Worm (Caenorhabditis elegans) whole organism, L4 larva: ENCODE measurements around the gene idpp-3.

Source experiments
- D1046.2 ChIP-seq: fragments of 200-800 bp; sonication (Bioruptor generic); IDR thresholded peaks from 2 replicates; pipeline ENCODE4 v1.3.6; 2022; ENCODE audit warnings: missing genetic modification characterization, missing compliant biosample characterization
- F26F4.8 ChIP-seq: fragments of 200-800 bp; sonication (Bioruptor generic); conservative IDR thresholded peaks from 2 replicates; pipeline ENCODE4 v1.3.6; 2022; ENCODE audit warnings: missing genetic modification characterization, missing compliant biosample characterization
- F37D6.2 ChIP-seq: sonication (generic microtip); optimal IDR thresholded peaks from 2 replicates; lab custom pipeline; 2016; ENCODE audit warnings: mild to moderate bottlenecking, missing genetic modification characterization, missing compliant biosample characterization
- F44E2.7 ChIP-seq: fragments of 200-800 bp; sonication (Bioruptor generic); IDR thresholded peaks from 2 replicates; pipeline ENCODE4 v2.1.2; 2022; ENCODE audit warnings: missing genetic modification characterization, missing compliant biosample characterization
- T26A8.4 ChIP-seq: fragments of 200-800 bp; sonication (Bioruptor generic); IDR thresholded peaks from 2 replicates; pipeline ENCODE4 v1.3.6; 2022; ENCODE audit warnings: missing genetic modification characterization, missing compliant biosample characterization
- Y5F2A.4 ChIP-seq: fragments of 200-800 bp; sonication (Bioruptor generic); optimal IDR thresholded peaks from 2 replicates; lab custom pipeline; 2018; ENCODE audit warnings: mild to moderate bottlenecking, missing genetic modification characterization, missing compliant biosample characterization
- ZK337.2 ChIP-seq: fragments of 200-800 bp; sonication (Bioruptor generic); IDR thresholded peaks from 2 replicates; pipeline ENCODE4 v1.3.6; 2022; ENCODE audit warnings: missing genetic modification reagents, missing genetic modification characterization, missing compliant biosample characterization
- aha-1 ChIP-seq: fragments of 150-350 bp; peaks from one replicate; lab custom pipeline; 2014; ENCODE audit warnings: missing biosample characterization, missing genetic modification characterization
- attf-4 ChIP-seq: sonication (generic microtip); optimal IDR thresholded peaks from 3 replicates; lab custom pipeline; 2017; ENCODE audit warnings: missing biosample characterization, missing genetic modification characterization
- ceh-32 ChIP-seq: sonication (generic microtip); optimal IDR thresholded peaks from 2 replicates; lab custom pipeline; 2016; ENCODE audit warnings: mild to moderate bottlenecking, missing genetic modification characterization, missing compliant biosample characterization; ENCODE audit not compliant: poor library complexity
- ces-1 ChIP-seq: fragments of 150-350 bp; sonication (generic microtip); optimal IDR thresholded peaks from 4 replicates; lab custom pipeline; 2014; ENCODE audit warnings: missing biosample characterization, missing genetic modification reagents, missing genetic modification characterization
- cey-2 ChIP-seq: sonication (generic microtip); optimal IDR thresholded peaks from 3 replicates; lab custom pipeline; 2017; ENCODE audit warnings: missing genetic modification characterization, mild to moderate bottlenecking, missing compliant biosample characterization, antibody characterized with exemption, borderline replicate concordance; ENCODE audit not compliant: insufficient read depth
- ctbp-1 ChIP-seq: fragments of 200-800 bp; sonication (Bioruptor generic); IDR thresholded peaks from 2 replicates; pipeline ENCODE4 v1.3.6; 2022; ENCODE audit warnings: missing genetic modification reagents, missing genetic modification characterization, missing compliant biosample characterization
- daf-12 ChIP-seq: fragments of 150-350 bp; optimal IDR thresholded peaks from 2 replicates; lab custom pipeline; 2014; ENCODE audit warnings: missing biosample characterization, missing genetic modification reagents, missing genetic modification characterization
- dmd-9 ChIP-seq: fragments of 200-800 bp; sonication (Bioruptor generic); IDR thresholded peaks from 2 replicates; pipeline ENCODE4 v1.3.6; 2022; ENCODE audit warnings: missing genetic modification reagents, missing genetic modification characterization, missing compliant biosample characterization
- dve-1 ChIP-seq: sonication (generic microtip); optimal IDR thresholded peaks from 2 replicates; lab custom pipeline; 2017; ENCODE audit warnings: antibody characterized with exemption, mild to moderate bottlenecking, missing genetic modification characterization, missing compliant biosample characterization; ENCODE audit not compliant: insufficient read depth
- hif-1 ChIP-seq, 2 experiments: sonication (generic microtip); optimal IDR thresholded peaks; 2 replicates each; lab custom pipeline; 2016 to 2017; ENCODE audit warnings: missing compliant biosample characterization in 2 of 2, missing genetic modification characterization in 2 of 2, missing genetic modification reagents in 2 of 2, missing genotype in 2 of 2, mild to moderate bottlenecking in 1 of 2
- jun-1 ChIP-seq: fragments of 150-350 bp; optimal IDR thresholded peaks from 2 replicates; lab custom pipeline; 2014; ENCODE audit warnings: missing biosample characterization, missing genetic modification reagents, missing genetic modification characterization
- lim-7 ChIP-seq: fragments of 200-800 bp; sonication (Bioruptor generic); IDR thresholded peaks from 2 replicates; pipeline ENCODE4 v1.3.6; 2022; ENCODE audit warnings: missing genetic modification characterization, missing compliant biosample characterization
- lin-1 ChIP-seq: fragments of 200-800 bp; sonication (Bioruptor generic); IDR thresholded peaks from 2 replicates; pipeline ENCODE4 v1.3.6; 2022; ENCODE audit warnings: missing genetic modification reagents, missing genetic modification characterization, missing compliant biosample characterization
- mdt-29 ChIP-seq: fragments of 200-800 bp; sonication (Bioruptor generic); IDR thresholded peaks from 2 replicates; pipeline ENCODE4 v1.3.6; 2022; ENCODE audit warnings: missing genetic modification reagents, missing genetic modification characterization, missing compliant biosample characterization
- mes-2 ChIP-seq: sonication (generic microtip); optimal IDR thresholded peaks from 2 replicates; lab custom pipeline; 2016; ENCODE audit warnings: missing genotype, mild to moderate bottlenecking, missing genetic modification characterization, missing compliant biosample characterization; ENCODE audit not compliant: poor library complexity, severe bottlenecking
- nhr-41 ChIP-seq: fragments of 200-800 bp; sonication (Bioruptor generic); IDR thresholded peaks from 2 replicates; pipeline ENCODE4 v1.3.6; 2022; ENCODE audit warnings: missing genetic modification reagents, missing genetic modification characterization, missing compliant biosample characterization
- nhr-6 ChIP-seq: fragments of 150-350 bp; optimal IDR thresholded peaks from 2 replicates; lab custom pipeline; 2014; ENCODE audit warnings: missing biosample characterization, missing genetic modification characterization
- nhr-76 ChIP-seq: fragments of 150-350 bp; optimal IDR thresholded peaks from 2 replicates; lab custom pipeline; 2014; ENCODE audit warnings: missing biosample characterization, missing genetic modification characterization
- pha-4 ChIP-seq, 2 experiments: fragments of 150-350 bp in 1 of 2; fragments of 200-800 bp in 1 of 2; sonication (Bioruptor generic) in 1 of 2; IDR thresholded peaks in 1 of 2; optimal IDR thresholded peaks in 1 of 2; 2 replicates each; pipeline versions ENCODE4 v1.3.6 to Lab custom; 2014 to 2022; ENCODE audit warnings: missing genetic modification characterization in 2 of 2, missing genetic modification reagents in 2 of 2, missing biosample characterization in 1 of 2, missing compliant biosample characterization in 1 of 2
- pqm-1 ChIP-seq: sonication (generic microtip); optimal IDR thresholded peaks from 2 replicates; lab custom pipeline; 2017; ENCODE audit warnings: missing biosample characterization, missing genetic modification characterization
- rbr-2 ChIP-seq: sonication (generic microtip); optimal IDR thresholded peaks from 2 replicates; lab custom pipeline; 2016; ENCODE audit warnings: missing genotype, missing genetic modification characterization, missing compliant biosample characterization
- sdz-12 ChIP-seq: fragments of 200-800 bp; sonication (Bioruptor generic); optimal IDR thresholded peaks from 2 replicates; lab custom pipeline; 2018; ENCODE audit warnings: mild to moderate bottlenecking, missing genetic modification characterization, missing compliant biosample characterization
- snpc-1.2 ChIP-seq: fragments of 200-800 bp; sonication (Bioruptor generic); IDR thresholded peaks from 2 replicates; pipeline ENCODE4 v1.3.6; 2022; ENCODE audit warnings: missing genetic modification reagents, missing genetic modification characterization, missing compliant biosample characterization
- tag-97 ChIP-seq: fragments of 200-800 bp; sonication (Bioruptor generic); IDR thresholded peaks from 2 replicates; pipeline ENCODE4 v1.3.6; 2022; ENCODE audit warnings: missing genetic modification characterization, missing compliant biosample characterization
- unc-39 ChIP-seq: sonication (generic microtip); optimal IDR thresholded peaks from 2 replicates; lab custom pipeline; 2017; ENCODE audit warnings: missing biosample characterization, missing genetic modification characterization
- zag-1 ChIP-seq: fragments of 150-350 bp; optimal IDR thresholded peaks from 2 replicates; lab custom pipeline; 2014; ENCODE audit warnings: missing biosample characterization, missing genetic modification characterization
- zip-11 ChIP-seq: fragments of 200-800 bp; sonication (Bioruptor generic); IDR thresholded peaks from 2 replicates; pipeline ENCODE4 v1.3.6; 2022; ENCODE audit warnings: missing genetic modification characterization, missing compliant biosample characterization
- zip-2 ChIP-seq: fragments of 150-350 bp; optimal IDR thresholded peaks from 2 replicates; lab custom pipeline; 2014; ENCODE audit warnings: missing biosample characterization, missing genetic modification characterization
- ztf-7 ChIP-seq: fragments of 150-350 bp; optimal IDR thresholded peaks from 2 replicates; lab custom pipeline; 2014; ENCODE audit warnings: missing biosample characterization, missing genetic modification characterization

Gene idpp-3

ce11 chrX:14978756-14979155 lies 17.4 kb upstream of the idpp-3 start (continued):
- TF ChIP-seq unc-39 (no peak), ceh-32 (no peak), pqm-1 (tag; lab: Kevin White, UChicago) (no peak), ctbp-1 (GFP tag; lab: Robert Waterston, UW) (no peak), lin-1 (GFP tag; lab: Robert Waterston, UW) (no peak), zip-11 (GFP tag; lab: Robert Waterston, UW) (no peak), F37D6.2 (tag; lab: Kevin White, UChicago) (no peak), cey-2 (tag; lab: Kevin White, UChicago) (no peak), pha-4 (GFP tag; IDR thresholded peaks at IDR 0.05; lab: Robert Waterston, UW) (no peak), pha-4 (tag; optimal IDR thresholded peaks at IDR 0.05; lab: Kevin White, UChicago) (peak; percentile 62), rbr-2 (tag; lab: Kevin White, UChicago) (no peak), zip-2 (no peak), nhr-6 (tag; lab: Kevin White, UChicago) (no peak), sdz-12 (no peak), dmd-9 (GFP tag; lab: Robert Waterston, UW) (no peak), ZK337.2 (GFP tag; lab: Robert Waterston, UW) (no peak), jun-1 (tag; lab: Kevin White, UChicago) (no peak), nhr-41 (GFP tag; lab: Robert Waterston, UW) (no peak), D1046.2 (GFP tag; lab: Robert Waterston, UW) (no peak), F44E2.7 (GFP tag; lab: Robert Waterston, UW) (no peak), attf-4 (no peak), mdt-29 (no peak), mes-2 (tag; lab: Kevin White, UChicago) (peak; percentile 47), dve-1 (tag; lab: Kevin White, UChicago) (peak; percentile 53), zag-1 (no peak), tag-97 (GFP tag; lab: Robert Waterston, UW) (no peak), T26A8.4 (GFP tag; lab: Robert Waterston, UW) (peak; percentile 27; the same call in 1 of the 2 replicates), nhr-76 (tag; lab: Kevin White, UChicago) (no peak), hif-1 (tag; optimal IDR thresholded peaks at IDR 0.05; lab: Kevin White, UChicago) (no peak), Y5F2A.4 (GFP tag; lab: Kevin White, UChicago) (no peak), ztf-7 (tag; lab: Kevin White, UChicago) (peak; percentile 32)

ce11 chrX:14976840-14977534 lies 15.6 kb upstream of the idpp-3 start:
- TF ChIP-seq F26F4.8 (GFP tag; lab: Robert Waterston, UW) (0 out of 2 replicates have a peak, but pooled peaks have one; percentile 19), snpc-1.2 (GFP tag; lab: Robert Waterston, UW) (0 out of 2 replicates have a peak, but pooled peaks have one; percentile 35), mes-2 (tag; lab: Kevin White, UChicago) (peak; percentile 14), daf-12 (tag; lab: Kevin White, UChicago) (no peak), aha-1 (tag; lab: Kevin White, UChicago) (peak; percentile 91), pha-4 (GFP tag; IDR thresholded peaks at IDR 0.05; lab: Robert Waterston, UW) (no peak), pha-4 (tag; optimal IDR thresholded peaks at IDR 0.05; lab: Kevin White, UChicago) (no peak), ces-1 (GFP tag; lab: Kevin White, UChicago) (peak; percentile 44), lim-7 (GFP tag; lab: Robert Waterston, UW) (0 out of 2 replicates have a peak, but pooled peaks have one; percentile 13)
